Worm (Caenorhabditis elegans) whole organism, late embryonic: ENCODE measurements around the gene far-4.

ENCODE experiments used
- ceh-19 ChIP-seq: fragments of 200-800 bp; sonication (Bioruptor generic); optimal IDR thresholded peaks from 2 replicates; lab custom pipeline; 2018; ENCODE audit warnings: mild to moderate bottlenecking, missing genetic modification characterization, missing compliant biosample characterization
- ceh-48 ChIP-seq: sonication (generic microtip); optimal IDR thresholded peaks from 2 replicates; lab custom pipeline; 2016; ENCODE audit warnings: missing genetic modification characterization, inconsistent platforms, missing compliant biosample characterization
- lin-11 ChIP-seq: fragments of 200-800 bp; sonication (Bioruptor generic); optimal IDR thresholded peaks from 2 replicates; lab custom pipeline; 2018; ENCODE audit warnings: mild to moderate bottlenecking, missing genetic modification characterization, missing compliant biosample characterization
- nfya-1 ChIP-seq: sonication (generic microtip); optimal IDR thresholded peaks from 2 replicates; lab custom pipeline; 2017; ENCODE audit warnings: missing genetic modification characterization, mild to moderate bottlenecking, missing compliant biosample characterization, antibody characterized with exemption, moderate library complexity
- pax-1 ChIP-seq: fragments of 150-350 bp; optimal IDR thresholded peaks from 2 replicates; lab custom pipeline; 2014; ENCODE audit warnings: missing biosample characterization, missing genetic modification characterization
- pha-2 ChIP-seq: sonication (generic microtip); optimal IDR thresholded peaks from 2 replicates; lab custom pipeline; 2017; ENCODE audit warnings: mild to moderate bottlenecking, missing genetic modification characterization, missing compliant biosample characterization
- unc-86 ChIP-seq: sonication (generic microtip); optimal IDR thresholded peaks from 2 replicates; lab custom pipeline; 2016; ENCODE audit warnings: missing genetic modification characterization, missing compliant biosample characterization

ce11 chrV:13013844-13014243 lies 14.4 kb upstream of the far-4 start, which contains the start of gene F15B9.6:
- TF ChIP-seq pax-1 (no peak), lin-11 (tag; lab: Kevin White, UChicago) (no peak), unc-86 (tag; lab: Kevin White, UChicago) (no peak), ceh-48 (tag; lab: Kevin White, UChicago) (no peak), nfya-1 (tag; lab: Kevin White, UChicago) (no peak), pha-2 (tag; lab: Kevin White, UChicago) (no peak), ceh-19 (GFP tag; lab: Kevin White, UChicago) (no peak)
